Fruit fly (Drosophila melanogaster): ENCODE data around the gene sls.

The sls gene

DNA sequence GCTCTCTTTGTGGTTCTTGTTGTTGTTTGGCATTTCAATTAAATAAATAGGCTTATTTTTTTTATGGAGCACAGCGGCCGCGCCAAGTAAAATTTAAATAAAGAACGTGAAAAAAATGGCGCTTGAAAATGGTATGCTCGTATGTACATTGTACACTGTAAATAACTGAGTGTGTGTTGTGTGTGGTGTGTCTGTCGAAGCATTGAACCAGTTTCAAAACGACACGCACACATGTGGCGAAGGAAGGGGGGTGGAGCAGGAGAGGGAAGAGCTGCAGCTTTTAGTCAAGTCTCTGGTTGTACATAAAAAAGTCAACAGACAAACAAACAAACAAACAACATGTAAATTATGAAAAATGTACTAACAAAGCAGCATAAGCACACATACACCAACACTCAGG lies 110.7 kb downstream of the sls start (continued):
- no peak for TF ChIP-seq Bgb (GFP tag; IDR thresholded peaks at IDR 0.05; ENCODE audit: partially characterized antibody)
- no peak for TF ChIP-seq Taf1 (GFP tag; IDR thresholded peaks at IDR 0.05)
- TF ChIP-seq CG17802 (tag; optimal IDR thresholded peaks at IDR 0.05): no peak
- no peak for TF ChIP-seq nerfin-1 (tag; optimal IDR thresholded peaks at IDR 0.05)
- TF ChIP-seq CG5180 (GFP tag; optimal IDR thresholded peaks at IDR 0.05): no peak
- peak; percentile 1 for TF ChIP-seq ewg (GFP tag; optimal IDR thresholded peaks at IDR 0.05)
- no peak for TF ChIP-seq CG4730 (GFP tag; IDR thresholded peaks at IDR 0.05)
- TF ChIP-seq bab2 (GFP tag; optimal IDR thresholded peaks at IDR 0.05): no peak
- TF ChIP-seq kah (GFP tag; optimal IDR thresholded peaks at IDR 0.05): no peak
- no peak for TF ChIP-seq CG16815 (GFP tag; optimal IDR thresholded peaks at IDR 0.05)
- no peak for TF ChIP-seq twi (tag; optimal IDR thresholded peaks at IDR 0.05)
- TF ChIP-seq Scr (GFP tag; IDR thresholded peaks at IDR 0.05; ENCODE audit: partially characterized antibody): no peak
- TF ChIP-seq Meics (GFP tag; optimal IDR thresholded peaks at IDR 0.05): no peak
- no peak for TF ChIP-seq CG9797 (GFP tag; optimal IDR thresholded peaks at IDR 0.05)
- no peak for TF ChIP-seq cas (GFP tag; IDR thresholded peaks at IDR 0.05)
- TF ChIP-seq ci (GFP tag; IDR thresholded peaks at IDR 0.05): 0 out of 3 replicates have a peak, but pooled peaks have one; percentile 41
- no peak for TF ChIP-seq CG32772 (GFP tag; IDR thresholded peaks at IDR 0.05)
- TF ChIP-seq Pdp1 (GFP tag; optimal IDR thresholded peaks at IDR 0.05): no peak
- no peak for TF ChIP-seq CG4820 (GFP tag; optimal IDR thresholded peaks at IDR 0.05)
- TF ChIP-seq CG42726 (GFP tag; IDR thresholded peaks at IDR 0.05; ENCODE audit: partially characterized antibody): no peak
- TF ChIP-seq unc-4 (GFP tag; IDR thresholded peaks at IDR 0.05; ENCODE audit: partially characterized antibody): no peak
- TF ChIP-seq CG12104 (GFP tag; optimal IDR thresholded peaks at IDR 0.05): no peak
- TF ChIP-seq her (GFP tag; optimal IDR thresholded peaks at IDR 0.05): no peak
- TF ChIP-seq CG18619 (GFP tag; optimal IDR thresholded peaks at IDR 0.05): peak; percentile 11
- TF ChIP-seq eyg (GFP tag; optimal IDR thresholded peaks at IDR 0.05): no peak
- TF ChIP-seq hkb (optimal IDR thresholded peaks at IDR 0.05): no peak
- no peak for TF ChIP-seq hkb (GFP tag; IDR thresholded peaks at IDR 0.05)
- TF ChIP-seq CG4424 (GFP tag; optimal IDR thresholded peaks at IDR 0.05): no peak
- TF ChIP-seq CG31365 (tag; optimal IDR thresholded peaks at IDR 0.05): no peak
- no peak for TF ChIP-seq CG6683 (GFP tag; optimal IDR thresholded peaks at IDR 0.05)
- no peak for TF ChIP-seq CrebB (tag; optimal IDR thresholded peaks at IDR 0.05)
- no peak for TF ChIP-seq Atf3 (GFP tag; optimal IDR thresholded peaks at IDR 0.05)
- TF ChIP-seq sob (GFP tag; IDR thresholded peaks at IDR 0.05): no peak
- TF ChIP-seq Eip74EF (GFP tag; optimal IDR thresholded peaks at IDR 0.05): no peak
- TF ChIP-seq CG6254 (GFP tag; optimal IDR thresholded peaks at IDR 0.05): no peak
- TF ChIP-seq Antp (GFP tag; optimal IDR thresholded peaks at IDR 0.05): no peak
- no peak for TF ChIP-seq fd102C (GFP tag; optimal IDR thresholded peaks at IDR 0.05)
- no peak for TF ChIP-seq dati (GFP tag; IDR thresholded peaks at IDR 0.05)
- no peak for TF ChIP-seq vfl (GFP tag; optimal IDR thresholded peaks at IDR 0.05)
- no peak for TF ChIP-seq slou (GFP tag; optimal IDR thresholded peaks at IDR 0.05)
- TF ChIP-seq stc (GFP tag; IDR thresholded peaks at IDR 0.05): no peak
- TF ChIP-seq CG10267 (tag; optimal IDR thresholded peaks at IDR 0.05): no peak
- peak; percentile 39 for TF ChIP-seq CG17359 (tag; optimal IDR thresholded peaks at IDR 0.05)
- TF ChIP-seq bowl (GFP tag; IDR thresholded peaks at IDR 0.05): no peak
- TF ChIP-seq rib (GFP tag; IDR thresholded peaks at IDR 0.05): no peak
- TF ChIP-seq CG8089 (GFP tag; optimal IDR thresholded peaks at IDR 0.05): no peak
- no peak for TF ChIP-seq CG10274 (GFP tag; optimal IDR thresholded peaks at IDR 0.05)
- TF ChIP-seq CG30020 (tag; optimal IDR thresholded peaks at IDR 0.05): no peak
- TF ChIP-seq Asciz (GFP tag; optimal IDR thresholded peaks at IDR 0.05): peak; percentile 42
- no peak for TF ChIP-seq ssp (GFP tag; IDR thresholded peaks at IDR 0.05)
- no peak for TF ChIP-seq gfzf (GFP tag; optimal IDR thresholded peaks at IDR 0.05)
